Worm (Caenorhabditis elegans) whole organism, L3 larva: ENCODE measurements around the gene ets-9.

Experiments
- aly-2 ChIP-seq: fragments of 150-350 bp; optimal IDR thresholded peaks from 2 replicates; lab custom pipeline; 2014; ENCODE audit warnings: missing biosample characterization, missing genetic modification characterization
- ama-1 ChIP-seq: fragments of 150-350 bp; optimal IDR thresholded peaks from 2 replicates; lab custom pipeline; 2018
- ceh-16 ChIP-seq: sonication (generic microtip); optimal IDR thresholded peaks from 2 replicates; lab custom pipeline; 2017; ENCODE audit warnings: missing biosample characterization, missing genetic modification characterization
- ceh-82 ChIP-seq: fragments of 150-350 bp; optimal IDR thresholded peaks from 2 replicates; lab custom pipeline; 2014; ENCODE audit warnings: missing biosample characterization, missing genetic modification characterization
- egl-27 ChIP-seq: sonication (generic microtip); optimal IDR thresholded peaks from 4 replicates; lab custom pipeline; 2017; ENCODE audit warnings: missing biosample characterization, missing genetic modification reagents, missing genetic modification characterization
- egl-5 ChIP-seq: fragments of 150-350 bp; optimal IDR thresholded peaks from 2 replicates; lab custom pipeline; 2017; ENCODE audit warnings: missing biosample characterization, missing genetic modification reagents, missing genetic modification characterization, inconsistent platforms
- elt-1 ChIP-seq: fragments of 150-350 bp; optimal IDR thresholded peaks from 2 replicates; lab custom pipeline; 2014; ENCODE audit warnings: missing biosample characterization, missing genetic modification characterization
- elt-2 ChIP-seq: sonication (generic microtip); optimal IDR thresholded peaks from 2 replicates; lab custom pipeline; 2016; ENCODE audit warnings: missing genetic modification reagents, mild to moderate bottlenecking, missing genetic modification characterization, missing compliant biosample characterization
- fkh-10 ChIP-seq: sonication (generic microtip); optimal IDR thresholded peaks from 2 replicates; lab custom pipeline; 2017; ENCODE audit warnings: missing biosample characterization, missing genetic modification reagents, missing genetic modification characterization
- fkh-2 ChIP-seq: fragments of 150-350 bp; optimal IDR thresholded peaks from 2 replicates; lab custom pipeline; 2014; ENCODE audit warnings: missing biosample characterization, missing genetic modification reagents, missing genetic modification characterization
- fos-1 ChIP-seq: fragments of 150-350 bp; optimal IDR thresholded peaks from 2 replicates; lab custom pipeline; 2014; ENCODE audit warnings: missing biosample characterization, missing genetic modification characterization
- hmg-11 ChIP-seq: sonication (generic microtip); optimal IDR thresholded peaks from 2 replicates; lab custom pipeline; 2016; ENCODE audit warnings: missing genetic modification characterization, missing compliant biosample characterization
- jun-1 ChIP-seq: fragments of 150-350 bp; optimal IDR thresholded peaks from 2 replicates; lab custom pipeline; 2014; ENCODE audit warnings: missing biosample characterization, missing genetic modification reagents, missing genetic modification characterization
- lin-39 ChIP-seq: fragments of 150-350 bp; optimal IDR thresholded peaks from 2 replicates; lab custom pipeline; 2018; ENCODE audit warnings: missing biosample characterization, missing genetic modification reagents, missing genetic modification characterization
- lsy-12 ChIP-seq: sonication (generic microtip); optimal IDR thresholded peaks from 2 replicates; lab custom pipeline; 2016; ENCODE audit warnings: mild to moderate bottlenecking, missing genetic modification characterization, missing compliant biosample characterization
- mdl-1 ChIP-seq: fragments of 150-350 bp; optimal IDR thresholded peaks from 2 replicates; lab custom pipeline; 2014; ENCODE audit warnings: missing biosample characterization, missing genetic modification characterization
- mml-1 ChIP-seq: fragments of 150-350 bp; sonication (generic microtip); optimal IDR thresholded peaks from 3 replicates; lab custom pipeline; 2014; ENCODE audit warnings: missing biosample characterization, missing genetic modification characterization
- nfya-1 ChIP-seq: sonication (generic microtip); optimal IDR thresholded peaks from 2 replicates; lab custom pipeline; 2017; ENCODE audit warnings: missing genetic modification characterization, mild to moderate bottlenecking, missing compliant biosample characterization, antibody characterized with exemption, moderate library complexity; ENCODE audit not compliant: insufficient read depth
- nhr-11 ChIP-seq: fragments of 150-350 bp; optimal IDR thresholded peaks from 2 replicates; lab custom pipeline; 2014; ENCODE audit warnings: missing biosample characterization, missing genetic modification characterization
- nhr-12 ChIP-seq: fragments of 150-350 bp; optimal IDR thresholded peaks from 2 replicates; lab custom pipeline; 2014; ENCODE audit warnings: missing biosample characterization, missing genetic modification characterization
- nhr-23 ChIP-seq: fragments of 150-350 bp; optimal IDR thresholded peaks from 2 replicates; lab custom pipeline; 2014; ENCODE audit warnings: missing biosample characterization, missing genetic modification reagents, missing genetic modification characterization
- nhr-25 ChIP-seq: sonication (generic microtip); optimal IDR thresholded peaks from 2 replicates; lab custom pipeline; 2017; ENCODE audit warnings: missing biosample characterization, missing genetic modification characterization
- nhr-28 ChIP-seq: fragments of 150-350 bp; optimal IDR thresholded peaks from 2 replicates; lab custom pipeline; 2014; ENCODE audit warnings: missing biosample characterization, missing genetic modification characterization
- nhr-76 ChIP-seq: fragments of 150-350 bp; sonication (generic microtip); optimal IDR thresholded peaks from 5 replicates; lab custom pipeline; 2014; ENCODE audit warnings: missing biosample characterization, missing genetic modification characterization
- pha-4 ChIP-seq: fragments of 150-350 bp; optimal IDR thresholded peaks from 2 replicates; lab custom pipeline; 2014; ENCODE audit warnings: missing biosample characterization, missing genetic modification reagents, missing genetic modification characterization
- pqm-1 ChIP-seq: fragments of 150-350 bp; optimal IDR thresholded peaks from 2 replicates; lab custom pipeline; 2017; ENCODE audit warnings: missing biosample characterization, missing genetic modification characterization, inconsistent platforms
- sea-2 ChIP-seq: fragments of 150-350 bp; sonication (generic microtip); optimal IDR thresholded peaks from 4 replicates; lab custom pipeline; 2014; ENCODE audit warnings: missing biosample characterization, missing genetic modification reagents, missing genetic modification characterization
- skn-1 ChIP-seq: fragments of 150-350 bp; optimal IDR thresholded peaks from 2 replicates; lab custom pipeline; 2014; ENCODE audit warnings: missing biosample characterization, missing genetic modification characterization
- unc-62 ChIP-seq: fragments of 150-350 bp; sonication (generic microtip); optimal IDR thresholded peaks from 4 replicates; lab custom pipeline; 2014; ENCODE audit warnings: missing biosample characterization, missing genetic modification reagents, missing genetic modification characterization

ets-9 gene

ce11 chrX:4284470-4284869, 5.0 kb downstream of the ets-9 start:
- TF ChIP-seq mml-1 (no peak), pqm-1 (tag; lab: Kevin White, UChicago) (peak; percentile 89), pha-4 (tag; lab: Kevin White, UChicago) (peak; percentile 7), elt-2 (tag; lab: Kevin White, UChicago) (peak; percentile 62)
- TF ChIP-seq, all 47 proteins: peak for 3

ce11 chrX:4285669-4286174, 6.2 kb downstream of the ets-9 start, which contains the start of gene cka-2:
cka-2 (plus strand) TSS chrX:4286124.
- TF ChIP-seq ama-1 (lab: Kevin White, UChicago) (no peak), fkh-10 (GFP tag; lab: Kevin White, UChicago) (peak; percentile 93), nfya-1 (tag; lab: Kevin White, UChicago) (peak; percentile 39)

ce11 chrX:4289805-4290204, 10.3 kb downstream of the ets-9 start:
- TF ChIP-seq ceh-82 (tag; lab: Kevin White, UChicago) = no peak
- no peak for TF ChIP-seq pqm-1 (tag; lab: Kevin White, UChicago)
- no peak for TF ChIP-seq unc-62 (GFP tag; lab: Kevin White, UChicago)
- TF ChIP-seq nhr-11 (tag; lab: Kevin White, UChicago) = no peak
- no peak for TF ChIP-seq sea-2
- no peak for TF ChIP-seq nhr-23 (tag; lab: Kevin White, UChicago)
- TF ChIP-seq fkh-2 = no peak
- no peak for TF ChIP-seq nhr-12 (tag; lab: Kevin White, UChicago)
- TF ChIP-seq skn-1 = no peak
- TF ChIP-seq egl-5 (tag; lab: Kevin White, UChicago) = no peak
- no peak for TF ChIP-seq aly-2 (tag; lab: Kevin White, UChicago)
- TF ChIP-seq mml-1 = no peak
- TF ChIP-seq, all 47 proteins: peak for 0

- TF ChIP-seq elt-2 (tag; lab: Kevin White, UChicago) = peak; percentile 32
- no peak for TF ChIP-seq hmg-11 (tag; lab: Kevin White, UChicago)
These were observed 15.5 kb downstream of the ets-9 start for ce11 chrX:4294957-4295356.

ce11 chrX:4295917-4296316, 16.4 kb downstream of the ets-9 start:
- TF ChIP-seq elt-1 (tag; lab: Kevin White, UChicago) (no peak), pha-4 (tag; lab: Kevin White, UChicago) (no peak), egl-27 (tag; lab: Kevin White, UChicago) (no peak), nhr-76 (tag; lab: Kevin White, UChicago) (no peak), nhr-28 (tag; lab: Kevin White, UChicago) (no peak), nhr-23 (tag; lab: Kevin White, UChicago) (no peak), jun-1 (no peak), fos-1 (tag; lab: Kevin White, UChicago) (no peak), lsy-12 (no peak)

ce11 chrX:4297452-4297851, 17.9 kb downstream of the ets-9 start, which contains the start of gene paf-2:
paf-2 (minus strand) TSS chrX:4297741.
- no peak for TF ChIP-seq ceh-16 (tag; lab: Kevin White, UChicago)
- peak; percentile 1 for TF ChIP-seq egl-5 (tag; lab: Kevin White, UChicago)
- TF ChIP-seq lin-39 (tag; lab: Kevin White, UChicago) = peak; percentile 21
- no peak for TF ChIP-seq nhr-25 (tag; lab: Kevin White, UChicago)

- no peak for TF ChIP-seq mml-1
- TF ChIP-seq ama-1 (lab: Kevin White, UChicago) = no peak
- no peak for TF ChIP-seq mdl-1
These were observed 23.7 kb downstream of the ets-9 start for ce11 chrX:4303200-4303599.
